Worm (Caenorhabditis elegans): ENCODE measurements around the gene Y48A5A.3.

DNA sequence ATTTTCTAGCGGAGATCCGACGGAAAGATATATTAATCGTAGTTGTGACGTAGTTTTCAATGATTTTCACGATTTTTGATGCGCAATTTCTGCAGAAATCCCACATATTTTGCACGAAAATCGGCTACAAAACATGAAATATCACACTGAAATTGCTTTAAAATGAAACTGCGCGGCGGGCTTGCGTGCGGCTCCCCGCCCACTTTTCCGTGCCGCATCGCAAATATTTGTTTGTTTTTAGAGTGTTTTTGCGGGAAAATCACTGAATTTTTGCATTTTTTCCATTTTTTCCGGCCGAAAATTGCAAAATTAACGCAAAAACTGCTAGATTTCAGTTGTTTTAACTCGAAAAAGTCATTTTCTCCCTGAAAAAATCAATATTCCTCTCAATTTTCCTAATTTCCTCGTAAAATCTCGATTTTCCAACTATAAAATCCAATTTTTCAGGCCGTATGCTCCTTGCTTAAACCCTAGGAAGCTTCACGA, 11.5 kb downstream of the Y48A5A.3 start, which contains the start of gene Y76B12C.6:
- TF ChIP-seq mxl-1 (tag; optimal IDR thresholded peaks at IDR 0.05), result no peak
- no peak for TF ChIP-seq B0261.1 (tag; optimal IDR thresholded peaks at IDR 0.05)
- TF ChIP-seq nfya-1 (tag; optimal IDR thresholded peaks at IDR 0.05; ENCODE audit: borderline replicate concordance, insufficient read depth), result no peak
- TF ChIP-seq mel-28 (tag; optimal IDR thresholded peaks at IDR 0.05; ENCODE audit: borderline replicate concordance), result no peak
- no peak for TF ChIP-seq ceh-58 (GFP tag; IDR thresholded peaks at IDR 0.05)
- no peak for TF ChIP-seq snpc-4 (GFP tag; optimal IDR thresholded peaks at IDR 0.05)
- TF ChIP-seq snpc-4 (tag; optimal IDR thresholded peaks at IDR 0.05), result no peak
- TF ChIP-seq bed-1 (GFP tag; IDR thresholded peaks at IDR 0.05), result no peak
- no peak for TF ChIP-seq ceh-91 (GFP tag; IDR thresholded peaks at IDR 0.05)
- TF ChIP-seq unc-62 (GFP tag; optimal IDR thresholded peaks at IDR 0.05), result no peak
- TF ChIP-seq atf-7 (tag; optimal IDR thresholded peaks at IDR 0.05), result no peak
- TF ChIP-seq ceh-40 (GFP tag; IDR thresholded peaks at IDR 0.05), result no peak
- no peak for TF ChIP-seq ama-1 (optimal IDR thresholded peaks at IDR 0.05)
- TF ChIP-seq ama-1 (GFP tag; optimal IDR thresholded peaks at IDR 0.05), result no peak
